Worm (Caenorhabditis elegans) whole organism, L2 larva: ENCODE results near the gene flr-4.

Experiments used
- aly-2 ChIP-seq: fragments of 150-350 bp; optimal IDR thresholded peaks from 2 replicates; lab custom pipeline; 2014; ENCODE audit warnings: missing biosample characterization, missing genetic modification characterization
- egl-27 ChIP-seq: sonication (generic microtip); optimal IDR thresholded peaks from 3 replicates; lab custom pipeline; 2017; ENCODE audit warnings: missing biosample characterization, missing genetic modification reagents, missing genetic modification characterization
- skn-1 ChIP-seq: sonication (generic microtip); optimal IDR thresholded peaks from 2 replicates; lab custom pipeline; 2017; ENCODE audit warnings: missing biosample characterization, missing genetic modification characterization
- unc-39 ChIP-seq: fragments of 150-350 bp; optimal IDR thresholded peaks from 2 replicates; lab custom pipeline; 2014; ENCODE audit warnings: missing biosample characterization, missing genetic modification characterization
- ztf-11 ChIP-seq: sonication (generic microtip); optimal IDR thresholded peaks from 2 replicates; lab custom pipeline; 2017; ENCODE audit warnings: missing biosample characterization, missing genetic modification characterization

DNA sequence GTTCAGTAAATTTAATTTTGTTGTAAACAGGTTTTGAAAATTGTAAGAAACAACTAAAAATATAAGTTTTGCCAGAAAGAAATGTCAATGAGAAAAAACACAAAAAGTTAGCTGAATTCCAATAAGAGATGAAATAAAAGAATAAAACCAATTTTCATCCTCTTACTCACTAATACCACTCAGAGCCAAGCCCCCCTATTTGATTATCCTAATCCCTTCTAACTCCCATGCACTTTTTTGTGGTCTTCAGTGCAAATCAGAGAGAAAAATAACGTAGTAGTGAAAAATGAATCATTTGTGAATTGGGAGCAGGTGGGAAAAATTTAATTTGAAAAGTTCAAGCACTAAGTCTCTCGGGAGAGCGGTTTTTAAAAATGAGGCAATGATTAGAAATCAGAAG is 47.9 kb upstream of the flr-4 start:
- no peak for TF ChIP-seq skn-1 (tag; lab: Kevin White, UChicago)
- no peak for TF ChIP-seq ztf-11 (tag; lab: Kevin White, UChicago)
- peak; percentile 27 for TF ChIP-seq egl-27 (tag; lab: Kevin White, UChicago)
- TF ChIP-seq unc-39 (tag; lab: Kevin White, UChicago) = no peak
- TF ChIP-seq aly-2 = no peak
